Worm (Caenorhabditis elegans) whole organism, young adult: ENCODE measurements around the gene F40F8.1.

Experiments used
- B0035.1 ChIP-seq: sonication (generic microtip); optimal IDR thresholded peaks from 2 replicates; lab custom pipeline; 2016; ENCODE audit warnings: missing genetic modification characterization, mild to moderate bottlenecking, missing compliant biosample characterization, missing genotype, missing genetic modification reagents
- B0261.1 ChIP-seq: sonication (generic microtip); optimal IDR thresholded peaks from 2 replicates; lab custom pipeline; 2016; ENCODE audit warnings: mild to moderate bottlenecking, missing genetic modification characterization, moderate library complexity, missing compliant biosample characterization
- B0336.3 ChIP-seq: fragments of 200-800 bp; sonication (Bioruptor generic); IDR thresholded peaks from 2 replicates; pipeline ENCODE4 v1.3.6; 2022; ENCODE audit warnings: missing genetic modification characterization, missing compliant biosample characterization
- F10E7.11 ChIP-seq: sonication (generic microtip); optimal IDR thresholded peaks from 2 replicates; lab custom pipeline; 2017; ENCODE audit warnings: mild to moderate bottlenecking, missing genetic modification characterization, moderate library complexity, missing compliant biosample characterization
- F37B4.10 ChIP-seq: fragments of 200-800 bp; sonication (Bioruptor generic); IDR thresholded peaks from 2 replicates; pipeline ENCODE4 v1.3.6; 2022; ENCODE audit warnings: missing genetic modification characterization, missing compliant biosample characterization
- F49E8.2 ChIP-seq: sonication (generic microtip); optimal IDR thresholded peaks from 3 replicates; lab custom pipeline; 2017; ENCODE audit warnings: missing genetic modification characterization, mild to moderate bottlenecking, missing compliant biosample characterization, antibody characterized with exemption, moderate library complexity; ENCODE audit not compliant: insufficient read depth
- F52B5.7 ChIP-seq: sonication (generic microtip); optimal IDR thresholded peaks from 2 replicates; lab custom pipeline; 2016; ENCODE audit warnings: mild to moderate bottlenecking, missing genetic modification characterization, missing compliant biosample characterization
- F57C9.4 ChIP-seq: sonication (generic microtip); optimal IDR thresholded peaks from 2 replicates; lab custom pipeline; 2017; ENCODE audit warnings: mild to moderate bottlenecking, missing genetic modification characterization, missing compliant biosample characterization
- ZK185.1 ChIP-seq: sonication (generic microtip); optimal IDR thresholded peaks from 2 replicates; lab custom pipeline; 2016; ENCODE audit warnings: mild to moderate bottlenecking, missing genetic modification characterization, missing compliant biosample characterization; ENCODE audit not compliant: poor library complexity, severe bottlenecking
- akir-1 ChIP-seq: fragments of 200-800 bp; sonication (Bioruptor generic); optimal IDR thresholded peaks from 2 replicates; lab custom pipeline; 2018; ENCODE audit warnings: mild to moderate bottlenecking, missing genetic modification characterization, moderate library complexity, missing compliant biosample characterization
- aptf-2 ChIP-seq: fragments of 200-800 bp; sonication (Bioruptor generic); conservative IDR thresholded peaks from 2 replicates; pipeline ENCODE4 v1.3.6; 2022; ENCODE audit warnings: missing genetic modification reagents, missing genetic modification characterization, missing compliant biosample characterization
- atf-7 ChIP-seq: sonication (generic microtip); optimal IDR thresholded peaks from 2 replicates; lab custom pipeline; 2017; ENCODE audit warnings: mild to moderate bottlenecking, missing genetic modification characterization, missing compliant biosample characterization
- attf-3 ChIP-seq: fragments of 200-800 bp; sonication (Bioruptor generic); conservative IDR thresholded peaks from 2 replicates; pipeline ENCODE4 v1.3.6; 2022; ENCODE audit warnings: missing genetic modification reagents, missing genetic modification characterization, missing compliant biosample characterization
- attf-5 ChIP-seq: fragments of 200-800 bp; sonication (Bioruptor generic); optimal IDR thresholded peaks from 2 replicates; lab custom pipeline; 2018; ENCODE audit warnings: mild to moderate bottlenecking, missing genetic modification characterization, missing compliant biosample characterization
- attf-6 ChIP-seq: fragments of 200-800 bp; sonication (Bioruptor generic); IDR thresholded peaks from 2 replicates; pipeline ENCODE4 v1.3.6; 2022; ENCODE audit warnings: missing genetic modification reagents, missing genetic modification characterization, missing compliant biosample characterization
- bed-2 ChIP-seq: fragments of 200-800 bp; sonication (Bioruptor generic); IDR thresholded peaks from 2 replicates; pipeline ENCODE4 v1.3.6; 2022; ENCODE audit warnings: missing genetic modification reagents, missing genetic modification characterization, missing compliant biosample characterization
- ccch-3 ChIP-seq: fragments of 200-800 bp; sonication (Bioruptor generic); optimal IDR thresholded peaks from 2 replicates; lab custom pipeline; 2018; ENCODE audit warnings: mild to moderate bottlenecking, missing genetic modification characterization, missing compliant biosample characterization
- cebp-2 ChIP-seq: fragments of 200-800 bp; sonication (Bioruptor generic); IDR thresholded peaks from 2 replicates; pipeline ENCODE4 v1.3.6; 2022; ENCODE audit warnings: missing genetic modification characterization, missing compliant biosample characterization
- ceh-27 ChIP-seq: fragments of 200-800 bp; sonication (Bioruptor generic); optimal IDR thresholded peaks from 2 replicates; lab custom pipeline; 2018; ENCODE audit warnings: mild to moderate bottlenecking, missing genetic modification characterization, moderate library complexity, missing compliant biosample characterization
- ceh-91 ChIP-seq: fragments of 200-800 bp; sonication (Bioruptor generic); IDR thresholded peaks from 2 replicates; pipeline ENCODE4 v1.3.6; 2022; ENCODE audit warnings: missing genetic modification reagents, missing genetic modification characterization, missing compliant biosample characterization
- egl-18 ChIP-seq: fragments of 200-800 bp; sonication (Bioruptor generic); IDR thresholded peaks from 2 replicates; pipeline ENCODE4 v1.3.6; 2022; ENCODE audit warnings: missing genetic modification reagents, missing genetic modification characterization, missing compliant biosample characterization
- egl-44 ChIP-seq: fragments of 200-800 bp; sonication (Bioruptor generic); IDR thresholded peaks from 2 replicates; pipeline ENCODE4 v1.3.6; 2022; ENCODE audit warnings: missing genetic modification reagents, missing genetic modification characterization, missing compliant biosample characterization
- egrh-3 ChIP-seq: fragments of 200-800 bp; sonication (Bioruptor generic); IDR thresholded peaks from 2 replicates; pipeline ENCODE4 v1.3.6; 2022; ENCODE audit warnings: missing genetic modification reagents, missing genetic modification characterization, missing compliant biosample characterization
- ets-4 ChIP-seq: fragments of 200-800 bp; sonication (Bioruptor generic); optimal IDR thresholded peaks from 2 replicates; lab custom pipeline; 2018; ENCODE audit warnings: mild to moderate bottlenecking, missing genetic modification characterization, missing compliant biosample characterization
- him-1 ChIP-seq: sonication (generic microtip); optimal IDR thresholded peaks from 2 replicates; lab custom pipeline; 2016; ENCODE audit warnings: missing genotype, missing genetic modification reagents, missing genetic modification characterization, missing compliant biosample characterization
- hlh-12 ChIP-seq: sonication (generic microtip); optimal IDR thresholded peaks from 2 replicates; lab custom pipeline; 2016; ENCODE audit warnings: missing genetic modification characterization, missing compliant biosample characterization
- hrde-1 ChIP-seq: sonication (generic microtip); optimal IDR thresholded peaks from 2 replicates; lab custom pipeline; 2016; ENCODE audit warnings: missing genetic modification characterization, mild to moderate bottlenecking, missing compliant biosample characterization, moderate library complexity, missing genotype, missing genetic modification reagents, borderline replicate concordance
- let-607 ChIP-seq, 2 experiments: fragments of 200-800 bp in 1 of 2; sonication (Bioruptor generic) in 1 of 2; sonication (generic microtip) in 1 of 2; optimal IDR thresholded peaks; 2 replicates each; lab custom pipeline; 2016 to 2018; ENCODE audit warnings: mild to moderate bottlenecking in 2 of 2, missing compliant biosample characterization in 2 of 2, missing genetic modification characterization in 2 of 2, moderate library complexity in 2 of 2, missing genotype in 1 of 2
- madf-10 ChIP-seq: sonication (generic microtip); optimal IDR thresholded peaks from 2 replicates; lab custom pipeline; 2016; ENCODE audit warnings: mild to moderate bottlenecking, missing genetic modification characterization, missing compliant biosample characterization
- madf-8 ChIP-seq: fragments of 200-800 bp; sonication (Bioruptor generic); conservative IDR thresholded peaks from 2 replicates; pipeline ENCODE4 v1.3.6; 2022; ENCODE audit warnings: missing genetic modification reagents, missing genetic modification characterization, missing compliant biosample characterization
- mcd-1 ChIP-seq: fragments of 200-800 bp; sonication (Bioruptor generic); IDR thresholded peaks from 2 replicates; pipeline ENCODE4 v1.3.6; 2022; ENCODE audit warnings: missing genetic modification reagents, missing genetic modification characterization, missing compliant biosample characterization
- nfyb-1 ChIP-seq: fragments of 200-800 bp; sonication (Bioruptor generic); IDR thresholded peaks from 2 replicates; pipeline ENCODE4 v1.3.6; 2022; ENCODE audit warnings: missing genetic modification reagents, missing genetic modification characterization, missing compliant biosample characterization
- nhr-120 ChIP-seq: fragments of 200-800 bp; sonication (Bioruptor generic); IDR thresholded peaks from 2 replicates; pipeline ENCODE4 v1.3.6; 2022; ENCODE audit warnings: missing genetic modification characterization, missing compliant biosample characterization
- nhr-179 ChIP-seq: sonication (generic microtip); optimal IDR thresholded peaks from 2 replicates; lab custom pipeline; 2016; ENCODE audit warnings: mild to moderate bottlenecking, missing genetic modification characterization, missing compliant biosample characterization
- rec-8 ChIP-seq, 2 experiments: sonication (generic microtip); optimal IDR thresholded peaks; 2 replicates each; lab custom pipeline; 2016; ENCODE audit warnings: mild to moderate bottlenecking in 2 of 2, missing genetic modification characterization in 2 of 2, missing genetic modification reagents in 2 of 2, missing genotype in 2 of 2, missing biosample characterization in 1 of 2, missing compliant biosample characterization in 1 of 2, moderate library complexity in 1 of 2
- repo-1 ChIP-seq: sonication (generic microtip); optimal IDR thresholded peaks from 2 replicates; lab custom pipeline; 2017; ENCODE audit warnings: mild to moderate bottlenecking, missing genetic modification characterization, missing compliant biosample characterization
- snpc-1.1 ChIP-seq: sonication (generic microtip); optimal IDR thresholded peaks from 2 replicates; lab custom pipeline; 2017; ENCODE audit warnings: missing genetic modification characterization, mild to moderate bottlenecking, missing compliant biosample characterization, antibody characterized with exemption, moderate library complexity, missing genotype, missing genetic modification reagents; ENCODE audit not compliant: insufficient read depth
- snpc-4 ChIP-seq, 5 experiments: fragments of 150-350 bp in 1 of 5; sonication (generic microtip) in 4 of 5; optimal IDR thresholded peaks; 2 replicates each; lab custom pipeline; 2014 to 2018; ENCODE audit warnings: missing genetic modification characterization in 5 of 5, missing biosample characterization in 3 of 5, antibody characterized with exemption in 2 of 5, mild to moderate bottlenecking in 2 of 5, missing compliant biosample characterization in 2 of 5, missing genotype in 2 of 5, moderate library complexity in 2 of 5, missing genetic modification reagents in 1 of 5
- somi-1 ChIP-seq: fragments of 200-800 bp; sonication (Bioruptor generic); optimal IDR thresholded peaks from 2 replicates; lab custom pipeline; 2018; ENCODE audit warnings: mild to moderate bottlenecking, missing genetic modification characterization, missing compliant biosample characterization
- tbx-9 ChIP-seq: sonication (generic microtip); optimal IDR thresholded peaks from 2 replicates; lab custom pipeline; 2016; ENCODE audit warnings: borderline replicate concordance, missing genetic modification characterization, inconsistent platforms, missing compliant biosample characterization
- zim-3 ChIP-seq: sonication (generic microtip); optimal IDR thresholded peaks from 2 replicates; lab custom pipeline; 2017; ENCODE audit warnings: mild to moderate bottlenecking, missing genetic modification characterization, moderate library complexity, missing compliant biosample characterization
- ztf-18 ChIP-seq: sonication (generic microtip); optimal IDR thresholded peaks from 2 replicates; lab custom pipeline; 2016; ENCODE audit warnings: missing genotype, mild to moderate bottlenecking, missing genetic modification characterization, missing compliant biosample characterization
- ztf-22 ChIP-seq: fragments of 200-800 bp; sonication (Bioruptor generic); optimal IDR thresholded peaks from 2 replicates; lab custom pipeline; 2018; ENCODE audit warnings: mild to moderate bottlenecking, missing genetic modification characterization, moderate library complexity, missing compliant biosample characterization
- ztf-3 ChIP-seq: fragments of 200-800 bp; sonication (Bioruptor generic); optimal IDR thresholded peaks from 2 replicates; lab custom pipeline; 2018; ENCODE audit warnings: mild to moderate bottlenecking, missing genetic modification characterization, missing compliant biosample characterization
- ztf-6 ChIP-seq: fragments of 200-800 bp; sonication (Bioruptor generic); IDR thresholded peaks from 2 replicates; pipeline ENCODE4 v1.3.6; 2022; ENCODE audit warnings: missing genetic modification reagents, missing genetic modification characterization, missing compliant biosample characterization

Gene F40F8.1

ce11 chrII:11156160-11156559 lies 28.7 kb downstream of the F40F8.1 start:
- TF ChIP-seq aptf-2 (GFP tag; lab: Robert Waterston, UW) (no peak), F52B5.7 (tag; lab: Kevin White, UChicago) (no peak)

ce11 chrII:11157660-11158059 lies 30.2 kb downstream of the F40F8.1 start:
- peak in 1 of 2 experiments; percentile 33 for TF ChIP-seq let-607 (tag; optimal IDR thresholded peaks at IDR 0.05; lab: Kevin White, UChicago)
- TF ChIP-seq attf-3 (GFP tag; lab: Robert Waterston, UW): 0 out of 2 replicates have a peak, but pooled peaks have one; percentile 22
- no peak for TF ChIP-seq zim-3 (tag; lab: Kevin White, UChicago)
- no peak for TF ChIP-seq nhr-179 (tag; lab: Kevin White, UChicago)
- TF ChIP-seq ZK185.1 (tag; lab: Kevin White, UChicago): peak; percentile 85
- TF ChIP-seq rec-8 (tag; optimal IDR thresholded peaks at IDR 0.05; lab: Kevin White, UChicago): peak in 1 of 2 experiments; percentile 54
- TF ChIP-seq ccch-3 (GFP tag; lab: Kevin White, UChicago): no peak
- peak; percentile 68 for TF ChIP-seq nfyb-1 (GFP tag; lab: Robert Waterston, UW)
- peak; percentile 28 for TF ChIP-seq hlh-12 (tag; lab: Kevin White, UChicago)
- no peak for TF ChIP-seq somi-1 (GFP tag; lab: Kevin White, UChicago)
- peak; percentile 36 for TF ChIP-seq snpc-4 (GFP tag; optimal IDR thresholded peaks at IDR 0.05; lab: Kevin White, UChicago)
- TF ChIP-seq snpc-4 (tag; optimal IDR thresholded peaks at IDR 0.05; lab: Kevin White, UChicago): peak; percentile 10 to 83 (median 71)
- TF ChIP-seq ztf-18: peak; percentile 63
- no peak for TF ChIP-seq cebp-2 (GFP tag; lab: Robert Waterston, UW)
- TF ChIP-seq F57C9.4 (tag; lab: Kevin White, UChicago): no peak
- TF ChIP-seq hrde-1 (tag; lab: Kevin White, UChicago): peak; percentile 58
- peak; percentile 19 for TF ChIP-seq ceh-27
- TF ChIP-seq madf-10 (tag; lab: Kevin White, UChicago): no peak
- TF ChIP-seq attf-5 (GFP tag; lab: Kevin White, UChicago): peak; percentile 51
- peak; percentile 37; the same call in 1 of the 2 replicates for TF ChIP-seq B0336.3 (GFP tag; lab: Robert Waterston, UW)
- no peak for TF ChIP-seq repo-1 (tag; lab: Kevin White, UChicago)
- TF ChIP-seq akir-1: no peak
- TF ChIP-seq ztf-3: no peak
- no peak; the same call in 1 of the 2 replicates for TF ChIP-seq egrh-3 (GFP tag; lab: Robert Waterston, UW)
- TF ChIP-seq F37B4.10 (GFP tag; lab: Robert Waterston, UW): no peak
- no peak for TF ChIP-seq F52B5.7 (tag; lab: Kevin White, UChicago)
- peak; percentile 68; the same call in 1 of the 2 replicates for TF ChIP-seq egl-44 (GFP tag; lab: Robert Waterston, UW)
- peak; percentile 32 for TF ChIP-seq F49E8.2 (tag; lab: Kevin White, UChicago)
- TF ChIP-seq atf-7: no peak
- no peak for TF ChIP-seq egl-18
- no peak for TF ChIP-seq ztf-22 (GFP tag; lab: Kevin White, UChicago)
- no peak for TF ChIP-seq ets-4
- no peak for TF ChIP-seq tbx-9 (tag; lab: Kevin White, UChicago)
- 0 out of 2 replicates have a peak, but pooled peaks have one; percentile 22 for TF ChIP-seq attf-6
- no peak for TF ChIP-seq F10E7.11 (tag; lab: Kevin White, UChicago)
- no peak for TF ChIP-seq B0035.1 (tag; lab: Kevin White, UChicago)
- peak; percentile 19 for TF ChIP-seq snpc-1.1 (tag; lab: Kevin White, UChicago)
- peak; percentile 84 for TF ChIP-seq him-1 (tag; lab: Kevin White, UChicago)
- no peak for TF ChIP-seq bed-2 (GFP tag; lab: Robert Waterston, UW)
- TF ChIP-seq mcd-1: peak; percentile 69
- 0 out of 2 replicates have a peak, but pooled peaks have one; percentile 52 for TF ChIP-seq ztf-6 (GFP tag; lab: Robert Waterston, UW)
- peak; percentile 19; the same call in 1 of the 2 replicates for TF ChIP-seq madf-8 (GFP tag; lab: Robert Waterston, UW)
- peak; percentile 88 for TF ChIP-seq B0261.1 (tag; lab: Kevin White, UChicago)
- no peak for TF ChIP-seq nhr-120 (GFP tag; lab: Robert Waterston, UW)
- TF ChIP-seq ceh-91 (GFP tag; lab: Robert Waterston, UW): no peak
